Fruit fly (Drosophila melanogaster): ENCODE measurements around the gene CG42374.

CG42374 gene

DNA sequence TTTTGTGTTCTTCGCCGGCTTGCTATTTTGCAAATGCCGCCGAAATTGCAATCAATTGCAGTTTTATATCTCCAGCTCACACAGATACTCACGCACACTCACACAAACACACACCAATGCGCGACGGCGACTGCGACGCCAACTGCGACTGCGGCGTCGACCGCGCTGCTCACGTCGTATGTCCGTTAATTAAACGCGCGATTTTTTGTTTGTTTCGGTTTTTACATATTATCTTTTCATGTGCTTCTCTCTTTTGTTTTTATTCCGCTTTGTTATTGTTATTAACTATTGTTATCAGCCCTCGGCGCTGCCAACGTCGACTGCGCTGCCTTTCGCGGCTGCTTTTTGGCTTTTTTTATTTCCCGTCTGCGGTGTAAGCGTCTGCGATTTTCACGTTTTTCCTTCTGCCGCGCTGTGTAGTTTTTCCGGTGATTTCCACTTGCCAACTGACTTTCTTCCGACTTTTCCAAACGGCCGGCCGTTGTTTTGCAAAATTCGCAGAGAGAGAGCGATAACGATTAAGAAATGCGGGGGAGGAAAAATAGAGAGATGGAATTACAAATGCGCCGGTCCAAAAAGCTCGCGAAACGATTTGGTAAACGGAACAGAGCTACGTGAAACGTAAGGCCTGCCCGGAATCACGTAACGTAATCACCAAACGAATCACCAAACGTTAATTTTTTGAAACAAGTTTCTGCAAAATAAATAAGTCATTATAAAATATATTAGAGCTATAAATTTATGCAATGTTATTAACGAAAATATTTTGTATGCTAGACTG is 28.5 kb upstream of the CG42374 start, which contains the start of gene fz2 (continued):
- TF ChIP-seq CG7357 (GFP tag; IDR thresholded peaks at IDR 0.05) = no peak
- TF ChIP-seq Doc3 (GFP tag; IDR thresholded peaks at IDR 0.05; ENCODE audit: partially characterized antibody) = no peak
- TF ChIP-seq chinmo (GFP tag; IDR thresholded peaks at IDR 0.05; ENCODE audit: partially characterized antibody) = 0 out of 4 replicates have a peak, but pooled peaks have one; percentile 50
- TF ChIP-seq sd (tag; optimal IDR thresholded peaks at IDR 0.05) = no peak
- TF ChIP-seq vfl (GFP tag; optimal IDR thresholded peaks at IDR 0.05) = no peak
- TF ChIP-seq CG4730 (GFP tag; IDR thresholded peaks at IDR 0.05) = no peak
- no peak for TF ChIP-seq Elba2 (GFP tag; optimal IDR thresholded peaks at IDR 0.05)
- no peak for TF ChIP-seq BtbVII (GFP tag; optimal IDR thresholded peaks at IDR 0.05)
- TF ChIP-seq peb (GFP tag; IDR thresholded peaks at IDR 0.05) = no peak
- no peak for TF ChIP-seq CG12299 (tag; optimal IDR thresholded peaks at IDR 0.05)
- no peak for TF ChIP-seq CG7745 (tag; optimal IDR thresholded peaks at IDR 0.05)
- TF ChIP-seq CG9817 (tag; optimal IDR thresholded peaks at IDR 0.05) = no peak
- no peak for TF ChIP-seq CG5180 (GFP tag; optimal IDR thresholded peaks at IDR 0.05)
- TF ChIP-seq GATAe (GFP tag; conservative IDR thresholded peaks at IDR 0.05) = no peak
- TF ChIP-seq wor (GFP tag; IDR thresholded peaks at IDR 0.05) = no peak
- TF ChIP-seq Med (GFP tag) = peak; percentile 52
- TF ChIP-seq HLH54F (GFP tag; optimal IDR thresholded peaks at IDR 0.05) = no peak
- no peak for TF ChIP-seq vnd (GFP tag; IDR thresholded peaks at IDR 0.05; ENCODE audit: partially characterized antibody)
- no peak for TF ChIP-seq CG4820 (GFP tag; optimal IDR thresholded peaks at IDR 0.05)
- TF ChIP-seq abd-A (tag; optimal IDR thresholded peaks at IDR 0.05) = peak; percentile 78
- no peak for TF ChIP-seq CG16863 (GFP tag; optimal IDR thresholded peaks at IDR 0.05)
- TF ChIP-seq lov (optimal IDR thresholded peaks at IDR 0.05) = no peak
- no peak for TF ChIP-seq lov (GFP tag; IDR thresholded peaks at IDR 0.05)
- no peak for TF ChIP-seq Hey (tag; optimal IDR thresholded peaks at IDR 0.05)
- TF ChIP-seq CG11504 (tag; optimal IDR thresholded peaks at IDR 0.05) = no peak
- no peak for TF ChIP-seq CG9215 (GFP tag; IDR thresholded peaks at IDR 0.05)
- TF ChIP-seq CG14965 (GFP tag; optimal IDR thresholded peaks at IDR 0.05; ENCODE audit: borderline replicate concordance) = no peak

DNA sequence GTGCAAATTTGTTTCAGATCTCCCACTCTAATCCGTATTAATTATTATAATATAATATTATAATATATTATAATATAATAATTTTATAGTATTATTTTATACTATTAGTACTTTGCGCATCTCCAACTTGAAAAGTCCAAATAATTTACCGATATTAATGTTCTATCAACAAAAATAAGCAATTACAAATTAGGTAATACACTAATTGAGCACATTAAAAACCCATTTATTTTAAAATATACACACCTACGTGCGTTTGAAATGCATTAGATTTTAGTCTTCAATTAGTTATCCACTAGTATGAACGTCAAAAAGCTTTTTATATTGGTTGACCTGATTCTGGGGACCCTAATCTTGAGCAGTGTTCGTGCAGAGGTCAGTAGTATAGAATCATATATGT is 27.5 kb upstream of the CG42374 start, which contains the start of gene CG33647:
TSS of gene CG33647 (plus strand) at position 301 of the 400 bp plus-strand sequence.
- TF ChIP-seq so (GFP tag; IDR thresholded peaks at IDR 0.05) (no peak), CG17612 (GFP tag; IDR thresholded peaks at IDR 0.05) (no peak), dan (GFP tag; IDR thresholded peaks at IDR 0.05) (no peak), CG6854 (GFP tag; optimal IDR thresholded peaks at IDR 0.05) (no peak), gro (GFP tag; optimal IDR thresholded peaks at IDR 0.05) (no peak), CG2129 (GFP tag; IDR thresholded peaks at IDR 0.05; ENCODE audit: partially characterized antibody) (no peak), br (optimal IDR thresholded peaks at IDR 0.05) (no peak), CG32767 (GFP tag; IDR thresholded peaks at IDR 0.05) (no peak), CG18476 (GFP tag; optimal IDR thresholded peaks at IDR 0.05) (no peak), D19A (tag; optimal IDR thresholded peaks at IDR 0.05) (no peak), CG3407 (GFP tag; optimal IDR thresholded peaks at IDR 0.05) (no peak), esg (GFP tag; conservative IDR thresholded peaks at IDR 0.05) (no peak), chif (GFP tag; optimal IDR thresholded peaks at IDR 0.05) (no peak), ci (GFP tag; IDR thresholded peaks at IDR 0.05) (no peak), CG6254 (GFP tag; optimal IDR thresholded peaks at IDR 0.05) (no peak), CG18619 (GFP tag; optimal IDR thresholded peaks at IDR 0.05) (no peak), Mad (GFP tag; optimal IDR thresholded peaks at IDR 0.05) (no peak), fd96Cb (tag; optimal IDR thresholded peaks at IDR 0.05) (no peak), gce (GFP tag; IDR thresholded peaks at IDR 0.05) (no peak), CG10462 (GFP tag; optimal IDR thresholded peaks at IDR 0.05) (no peak)
